Worm (Caenorhabditis elegans) whole organism, L1 larva: ENCODE measurements around the gene fust-1.

Experiments used
- ama-1 ChIP-seq: fragments of 150-350 bp; optimal IDR thresholded peaks from 2 replicates; lab custom pipeline; 2014
- elt-2 ChIP-seq: sonication (generic microtip); optimal IDR thresholded peaks from 2 replicates; lab custom pipeline; 2016; ENCODE audit warnings: missing genetic modification characterization, mild to moderate bottlenecking, inconsistent platforms, missing compliant biosample characterization, missing genetic modification reagents
- elt-3 ChIP-seq, 6 experiments: fragments of 150-350 bp in 1 of 6; sonication (generic microtip); optimal IDR thresholded peaks; 2 replicates each; lab custom pipeline; 2017 to 2018; ENCODE audit warnings: missing biosample characterization in 6 of 6, missing genetic modification characterization in 6 of 6, inconsistent platforms in 1 of 6
- fkh-10 ChIP-seq: sonication (generic microtip); optimal IDR thresholded peaks from 2 replicates; lab custom pipeline; 2017; ENCODE audit warnings: missing biosample characterization, missing genetic modification reagents, missing genetic modification characterization
- lin-39 ChIP-seq: fragments of 150-350 bp; optimal IDR thresholded peaks from 2 replicates; lab custom pipeline; 2014; ENCODE audit warnings: missing biosample characterization, missing genetic modification reagents, missing genetic modification characterization
- nhr-77 ChIP-seq: fragments of 150-350 bp; optimal IDR thresholded peaks from 2 replicates; lab custom pipeline; 2014; ENCODE audit warnings: missing biosample characterization, missing genetic modification characterization
- sup-37 ChIP-seq: fragments of 200-800 bp; sonication (Bioruptor generic); optimal IDR thresholded peaks from 2 replicates; lab custom pipeline; 2018; ENCODE audit warnings: mild to moderate bottlenecking, missing genetic modification characterization, missing compliant biosample characterization
- ztf-4 ChIP-seq: fragments of 150-350 bp; optimal IDR thresholded peaks from 2 replicates; lab custom pipeline; 2014; ENCODE audit warnings: missing biosample characterization, missing genetic modification characterization

DNA sequence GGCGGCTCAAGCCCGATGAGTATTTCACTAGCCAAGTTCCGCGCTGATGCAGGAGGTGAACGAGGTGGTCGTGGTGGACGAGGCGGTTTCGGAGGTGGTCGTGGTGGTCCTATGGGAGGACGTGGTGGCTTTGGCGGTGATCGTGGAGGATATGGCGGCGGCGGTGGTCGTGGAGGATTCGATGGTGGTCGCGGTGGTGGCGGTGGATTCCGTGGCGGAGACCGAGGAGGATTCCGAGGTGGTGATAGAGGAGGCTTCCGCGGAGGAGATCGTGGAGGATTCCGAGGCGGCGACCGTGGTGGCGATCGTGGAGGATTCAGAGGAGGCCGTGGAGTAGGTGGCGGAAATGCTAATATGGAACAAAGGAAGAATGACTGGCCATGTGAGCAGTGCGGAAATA lies 2.3 kb downstream of the fust-1 start:
- TF ChIP-seq sup-37 (GFP tag; lab: Kevin White, UChicago) (no peak), fkh-10 (GFP tag; lab: Kevin White, UChicago) (no peak), ama-1 (lab: Kevin White, UChicago) (no peak), lin-39 (tag; lab: Kevin White, UChicago) (no peak), elt-3 (tag; optimal IDR thresholded peaks at IDR 0.05; lab: Kevin White, UChicago) (no peak), nhr-77 (tag; lab: Kevin White, UChicago) (no peak), ztf-4 (no peak), elt-2 (tag; lab: Kevin White, UChicago) (no peak)
